Fruit fly (Drosophila melanogaster) whole organism, embryonic: ENCODE measurements around the gene CG15547.

Experiments used
- CG10543 ChIP-seq: fragments of 200-800 bp; sonication (Bioruptor generic); optimal IDR thresholded peaks from 3 replicates; lab custom pipeline; 2017; ENCODE audit warnings: missing biosample characterization, mild to moderate bottlenecking, missing genetic modification characterization, moderate library complexity
- CG17829 ChIP-seq: fragments of 200-800 bp; optimal IDR thresholded peaks from 2 replicates; lab custom pipeline; 2019; ENCODE audit warnings: missing biosample characterization, mild to moderate bottlenecking, missing genetic modification characterization, moderate library complexity
- CG6854 ChIP-seq: fragments of 200-800 bp; sonication (Bioruptor generic); optimal IDR thresholded peaks from 3 replicates; lab custom pipeline; 2017; ENCODE audit warnings: missing biosample characterization, mild to moderate bottlenecking, missing genetic modification characterization
- CG8765 ChIP-seq: fragments of 200-800 bp; sonication (Bioruptor generic); IDR thresholded peaks from 2 replicates; pipeline ENCODE4 v1.3.6; 2022; ENCODE audit warnings: missing biosample characterization, missing genetic modification characterization
- Chrac-16 ChIP-seq: fragments of 200-800 bp; sonication (Bioruptor generic); optimal IDR thresholded peaks from 3 replicates; lab custom pipeline; 2016; ENCODE audit warnings: missing biosample characterization, missing genetic modification characterization
- Dfd ChIP-seq, 2 experiments: fragments of >200 bp; optimal IDR thresholded peaks; 2 replicates each; lab custom pipeline; 2017; ENCODE audit warnings: missing biosample characterization in 2 of 2, missing genetic modification characterization in 2 of 2
- Dip3 ChIP-seq: fragments of 200-800 bp; sonication (Bioruptor generic); optimal IDR thresholded peaks from 3 replicates; lab custom pipeline; 2016; ENCODE audit warnings: missing biosample characterization, missing genetic modification characterization
- Mrtf ChIP-seq: fragments of 200-800 bp; sonication (Bioruptor generic); IDR thresholded peaks from 3 replicates; pipeline ENCODE4 v1.3.6; 2022; ENCODE audit warnings: missing biosample characterization, missing genetic modification characterization
- bcd ChIP-seq: fragments of 200-800 bp; sonication (Bioruptor generic); optimal IDR thresholded peaks from 2 replicates; lab custom pipeline; 2017; ENCODE audit warnings: missing biosample characterization, mild to moderate bottlenecking, missing genetic modification characterization
- tll ChIP-seq, 2 experiments: fragments of 200-800 bp in 1 of 2; fragments of >200 bp in 1 of 2; sonication (Bioruptor generic) in 1 of 2; optimal IDR thresholded peaks; 2 replicates each; lab custom pipeline; 2017 to 2019; ENCODE audit warnings: missing biosample characterization in 2 of 2, missing genetic modification characterization in 2 of 2, mild to moderate bottlenecking in 1 of 2, moderate library complexity in 1 of 2

- TF ChIP-seq Dfd (GFP tag; optimal IDR thresholded peaks at IDR 0.05; lab: Kevin White, UChicago) = no peak
- no peak for TF ChIP-seq CG17829 (tag; lab: Kevin White, UChicago)
- no peak for TF ChIP-seq Dip3 (GFP tag; lab: Kevin White, UChicago)
- no peak for TF ChIP-seq Mrtf (GFP tag; lab: Robert Waterston, UW)
- TF ChIP-seq CG10543 (GFP tag; lab: Kevin White, UChicago) = no peak
- TF ChIP-seq CG8765 (GFP tag; lab: Robert Waterston, UW) = no peak
- TF ChIP-seq Chrac-16 (GFP tag; lab: Kevin White, UChicago) = no peak
- no peak for TF ChIP-seq tll (GFP tag; optimal IDR thresholded peaks at IDR 0.05; lab: Kevin White, UChicago)
- TF ChIP-seq CG6854 (GFP tag; lab: Kevin White, UChicago) = no peak
- TF ChIP-seq bcd (GFP tag; lab: Kevin White, UChicago) = no peak
These were observed 2.4 kb downstream of the CG15547 start, which contains the start of gene CG12071 for dm6 chr3R:30880894-30881293.
